Worm (Caenorhabditis elegans) whole organism, early embryonic: ENCODE measurements around the gene ZK218.1.

Source experiments
- B0310.2 ChIP-seq: sonication (generic microtip); optimal IDR thresholded peaks from 2 replicates; lab custom pipeline; 2016; ENCODE audit warnings: mild to moderate bottlenecking, missing genetic modification characterization, missing compliant biosample characterization
- ama-1 ChIP-seq: fragments of 150-350 bp; optimal IDR thresholded peaks from 2 replicates; lab custom pipeline; 2014
- ets-7 ChIP-seq: sonication (generic microtip); optimal IDR thresholded peaks from 2 replicates; lab custom pipeline; 2016; ENCODE audit warnings: missing genotype, missing genetic modification characterization, missing compliant biosample characterization
- flt-1 ChIP-seq: fragments of 200-800 bp; sonication (Bioruptor generic); IDR thresholded peaks from 2 replicates; pipeline ENCODE4 v1.3.6; 2022; ENCODE audit warnings: missing genetic modification characterization, missing compliant biosample characterization
- pes-1 ChIP-seq: fragments of 200-800 bp; sonication (Bioruptor generic); IDR thresholded peaks from 2 replicates; pipeline ENCODE4 v1.3.6; 2022; ENCODE audit warnings: missing genetic modification reagents, missing genetic modification characterization, missing compliant biosample characterization
- tra-4 ChIP-seq: sonication (generic microtip); optimal IDR thresholded peaks from 2 replicates; lab custom pipeline; 2017; ENCODE audit warnings: missing genetic modification characterization, missing compliant biosample characterization

- TF ChIP-seq ama-1 (no peak), B0310.2 (no peak), flt-1 (GFP tag; lab: Robert Waterston, UW) (no peak), tra-4 (tag; lab: Kevin White, UChicago) (no peak), pes-1 (GFP tag; lab: Robert Waterston, UW) (no peak), ets-7 (tag; lab: Kevin White, UChicago) (no peak)
Measured at ce11 chrV:17068839-17069238, 23.5 kb upstream of the ZK218.1 start, which contains the start of gene T05E12.8.
